Fruit fly (Drosophila melanogaster) whole organism, embryonic: ENCODE data around the gene eIF4E5.

Experiments
- ATbp ChIP-seq: fragments of 200-800 bp; sonication (Bioruptor generic); optimal IDR thresholded peaks from 2 replicates; lab custom pipeline; 2017; ENCODE audit warnings: missing biosample characterization, mild to moderate bottlenecking, missing genetic modification characterization, missing genetic modification reagents
- Antp ChIP-seq: fragments of 200-800 bp; sonication (Bioruptor generic); optimal IDR thresholded peaks from 3 replicates; lab custom pipeline; 2016; ENCODE audit warnings: missing biosample characterization, missing genetic modification characterization
- Awh ChIP-seq: fragments of 200-800 bp; sonication (Bioruptor generic); IDR thresholded peaks from 2 replicates; pipeline ENCODE4, ENCODE4 v1.3.6; 2022; ENCODE audit warnings: missing biosample characterization, missing genetic modification characterization
- Bdp1 ChIP-seq: fragments of 200-800 bp; sonication (Bioruptor generic); optimal IDR thresholded peaks from 3 replicates; lab custom pipeline; 2016; ENCODE audit warnings: missing biosample characterization, missing genetic modification characterization
- CG10209 ChIP-seq: fragments of 200-800 bp; sonication (Bioruptor generic); optimal IDR thresholded peaks from 3 replicates; lab custom pipeline; 2017; ENCODE audit warnings: missing biosample characterization, mild to moderate bottlenecking, missing genetic modification characterization, missing genetic modification reagents
- CG11504 ChIP-seq: fragments of 200-800 bp; sonication (Bioruptor generic); optimal IDR thresholded peaks from 3 replicates; lab custom pipeline; 2019; ENCODE audit warnings: missing biosample characterization, mild to moderate bottlenecking, missing genetic modification characterization, moderate library complexity
- CG11723 ChIP-seq: fragments of 200-800 bp; sonication (Bioruptor generic); optimal IDR thresholded peaks from 2 replicates; lab custom pipeline; 2017; ENCODE audit warnings: missing biosample characterization, mild to moderate bottlenecking, missing genetic modification characterization
- CG13424 ChIP-seq: fragments of 200-800 bp; sonication (Bioruptor generic); optimal IDR thresholded peaks from 2 replicates; lab custom pipeline; 2019; ENCODE audit warnings: missing biosample characterization, mild to moderate bottlenecking, missing genetic modification characterization, moderate library complexity
- CG16779 ChIP-seq: fragments of 200-800 bp; sonication (Bioruptor generic); IDR thresholded peaks from 2 replicates; pipeline ENCODE4 v1.3.6; 2022; ENCODE audit warnings: missing biosample characterization, missing genetic modification characterization
- CG17328 ChIP-seq: fragments of 200-800 bp; sonication (Bioruptor generic); IDR thresholded peaks from 2 replicates; pipeline ENCODE4 v1.3.6; 2022; ENCODE audit warnings: missing biosample characterization, missing genetic modification characterization
- CG17361 ChIP-seq: fragments of 200-800 bp; sonication (Bioruptor generic); IDR thresholded peaks from 3 replicates; pipeline ENCODE4 v1.3.6; 2022; ENCODE audit warnings: missing biosample characterization, missing genetic modification characterization
- CG2116 ChIP-seq: fragments of 200-800 bp; sonication (Bioruptor generic); optimal IDR thresholded peaks from 3 replicates; lab custom pipeline; 2018; ENCODE audit warnings: missing biosample characterization, mild to moderate bottlenecking, missing genetic modification characterization
- CG3847 ChIP-seq: fragments of 200-800 bp; sonication (Bioruptor generic); IDR thresholded peaks from 2 replicates; pipeline ENCODE4 v1.3.6; 2022; ENCODE audit warnings: missing biosample characterization, missing genetic modification characterization
- CG6765 ChIP-seq: fragments of 200-800 bp; sonication (Bioruptor generic); optimal IDR thresholded peaks from 3 replicates; lab custom pipeline; 2017; ENCODE audit warnings: missing biosample characterization, mild to moderate bottlenecking, missing genetic modification characterization
- CG6813 ChIP-seq: fragments of 200-800 bp; sonication (Bioruptor generic); optimal IDR thresholded peaks from 2 replicates; lab custom pipeline; 2017; ENCODE audit warnings: missing biosample characterization, missing genetic modification characterization, mild to moderate bottlenecking, moderate library complexity, missing genetic modification reagents
- CG6854 ChIP-seq: fragments of 200-800 bp; sonication (Bioruptor generic); optimal IDR thresholded peaks from 3 replicates; lab custom pipeline; 2017; ENCODE audit warnings: missing biosample characterization, mild to moderate bottlenecking, missing genetic modification characterization
- CG7987 ChIP-seq: fragments of 200-800 bp; sonication (Bioruptor generic); optimal IDR thresholded peaks from 2 replicates; lab custom pipeline; 2018; ENCODE audit warnings: missing biosample characterization, mild to moderate bottlenecking, missing genetic modification characterization, moderate library complexity
- CG8359 ChIP-seq: fragments of 200-800 bp; sonication (Bioruptor generic); optimal IDR thresholded peaks from 2 replicates; lab custom pipeline; 2017; ENCODE audit warnings: missing biosample characterization, mild to moderate bottlenecking, missing genetic modification characterization, borderline replicate concordance
- CHES-1-like ChIP-seq: fragments of 200-800 bp; sonication (Bioruptor generic); optimal IDR thresholded peaks from 2 replicates; lab custom pipeline; 2016; ENCODE audit warnings: missing biosample characterization, missing genetic modification characterization
- CrebB ChIP-seq: fragments of 200-800 bp; sonication (Bioruptor generic); optimal IDR thresholded peaks from 3 replicates; lab custom pipeline; 2018; ENCODE audit warnings: missing biosample characterization, mild to moderate bottlenecking, missing genetic modification characterization
- Ets97D ChIP-seq: fragments of 200-800 bp; sonication (Bioruptor generic); optimal IDR thresholded peaks from 3 replicates; lab custom pipeline; 2016; ENCODE audit warnings: missing biosample characterization, missing genetic modification characterization
- Hmr ChIP-seq: fragments of 200-800 bp; sonication (Bioruptor generic); optimal IDR thresholded peaks from 3 replicates; lab custom pipeline; 2017; ENCODE audit warnings: mild to moderate bottlenecking, missing biosample characterization, missing genetic modification reagents, missing genetic modification characterization
- Hr78 ChIP-seq, 2 experiments: fragments of 200-800 bp in 1 of 2; fragments of >200 bp in 1 of 2; sonication (Bioruptor generic) in 1 of 2; optimal IDR thresholded peaks; 2 replicates each; lab custom pipeline; 2017 to 2019; ENCODE audit warnings: missing biosample characterization in 2 of 2, missing genetic modification characterization in 2 of 2, mild to moderate bottlenecking in 1 of 2, moderate library complexity in 1 of 2
- Kr ChIP-seq: fragments of 200-800 bp; sonication (Bioruptor generic); optimal IDR thresholded peaks from 2 replicates; lab custom pipeline; 2017; ENCODE audit warnings: missing biosample characterization, mild to moderate bottlenecking, missing genetic modification characterization
- NC2α ChIP-seq: fragments of 200-800 bp; sonication (Bioruptor generic); optimal IDR thresholded peaks from 2 replicates; lab custom pipeline; 2016; ENCODE audit warnings: missing biosample characterization, missing genetic modification characterization
- Oaz ChIP-seq: fragments of 200-800 bp; sonication (Bioruptor generic); IDR thresholded peaks from 2 replicates; pipeline ENCODE4 v1.3.6; 2022; ENCODE audit warnings: missing biosample characterization, missing genetic modification characterization
- PHDP ChIP-seq: fragments of 200-800 bp; sonication (Bioruptor generic); optimal IDR thresholded peaks from 3 replicates; lab custom pipeline; 2018; ENCODE audit warnings: missing biosample characterization, mild to moderate bottlenecking, missing genetic modification characterization, moderate library complexity
- Spps ChIP-seq: fragments of 200-800 bp; sonication (Bioruptor generic); optimal IDR thresholded peaks from 2 replicates; lab custom pipeline; 2018; ENCODE audit warnings: missing biosample characterization, mild to moderate bottlenecking, missing genetic modification characterization
- abd-A ChIP-seq: fragments of 200-800 bp; sonication (Bioruptor generic); optimal IDR thresholded peaks from 3 replicates; lab custom pipeline; 2019; ENCODE audit warnings: missing biosample characterization, mild to moderate bottlenecking, missing genetic modification characterization, moderate library complexity
- cas ChIP-seq: fragments of 200-800 bp; sonication (Bioruptor generic); IDR thresholded peaks from 2 replicates; pipeline ENCODE4 v1.3.6; 2022; ENCODE audit warnings: missing biosample characterization, missing genetic modification characterization
- cato ChIP-seq: fragments of 200-800 bp; sonication (Bioruptor generic); optimal IDR thresholded peaks from 2 replicates; lab custom pipeline; 2016; ENCODE audit warnings: missing biosample characterization, missing genetic modification characterization, borderline replicate concordance
- chif ChIP-seq, 2 experiments: fragments of 200-800 bp; sonication (Bioruptor generic); optimal IDR thresholded peaks; 3 replicates each; lab custom pipeline; 2016; ENCODE audit warnings: missing biosample characterization in 2 of 2, missing genetic modification characterization in 2 of 2
- chinmo ChIP-seq: fragments of 200-800 bp; sonication (Bioruptor generic); IDR thresholded peaks from 4 replicates; pipeline ENCODE4 v1.3.6; 2022; ENCODE audit warnings: missing biosample characterization, missing genetic modification characterization; ENCODE audit not compliant: partially characterized antibody
- ci ChIP-seq: fragments of 200-800 bp; sonication (Bioruptor generic); IDR thresholded peaks from 3 replicates; pipeline ENCODE4 v1.3.6; 2022; ENCODE audit warnings: missing biosample characterization, missing genetic modification characterization
- crc ChIP-seq: fragments of 200-800 bp; sonication (Bioruptor generic); optimal IDR thresholded peaks from 2 replicates; lab custom pipeline; 2016; ENCODE audit warnings: missing biosample characterization, missing genetic modification characterization
- danr ChIP-seq: fragments of 200-800 bp; sonication (Bioruptor generic); IDR thresholded peaks from 2 replicates; pipeline ENCODE4 v1.3.6; 2022; ENCODE audit warnings: missing biosample characterization, missing genetic modification characterization
- emc ChIP-seq: fragments of 200-800 bp; sonication (Bioruptor generic); optimal IDR thresholded peaks from 2 replicates; lab custom pipeline; 2016; ENCODE audit warnings: missing biosample characterization, missing genetic modification characterization
- exex ChIP-seq: fragments of 200-800 bp; sonication (Bioruptor generic); optimal IDR thresholded peaks from 4 replicates; lab custom pipeline; 2018; ENCODE audit warnings: missing biosample characterization, mild to moderate bottlenecking, missing genetic modification characterization, moderate library complexity
- gce ChIP-seq: fragments of 200-800 bp; sonication (Bioruptor generic); IDR thresholded peaks from 3 replicates; pipeline ENCODE4 v1.3.6; 2022; ENCODE audit warnings: missing biosample characterization, missing genetic modification characterization
- grau ChIP-seq: fragments of 200-800 bp; optimal IDR thresholded peaks from 3 replicates; lab custom pipeline; 2019; ENCODE audit warnings: missing biosample characterization, mild to moderate bottlenecking, missing genetic modification characterization, moderate library complexity
- gro ChIP-seq: fragments of 200-800 bp; sonication (Bioruptor generic); optimal IDR thresholded peaks from 2 replicates; lab custom pipeline; 2016; ENCODE audit warnings: missing biosample characterization, missing genetic modification characterization
- lbe ChIP-seq: fragments of 200-800 bp; sonication (Bioruptor generic); optimal IDR thresholded peaks from 2 replicates; lab custom pipeline; 2016; ENCODE audit warnings: missing biosample characterization, mild to moderate bottlenecking, missing genetic modification characterization
- nau ChIP-seq: fragments of 200-800 bp; sonication (Bioruptor generic); optimal IDR thresholded peaks from 3 replicates; lab custom pipeline; 2017; ENCODE audit warnings: missing biosample characterization, mild to moderate bottlenecking, missing genetic modification characterization, missing genetic modification reagents
- repo ChIP-seq: fragments of 200-800 bp; sonication (Bioruptor generic); optimal IDR thresholded peaks from 2 replicates; lab custom pipeline; 2016; ENCODE audit warnings: missing biosample characterization, missing genetic modification characterization
- schlank ChIP-seq: fragments of 200-800 bp; sonication (Bioruptor generic); optimal IDR thresholded peaks from 2 replicates; lab custom pipeline; 2018; ENCODE audit warnings: missing biosample characterization, mild to moderate bottlenecking, missing genetic modification characterization
- sens ChIP-seq: fragments of 200-800 bp; sonication (Bioruptor generic); peaks from one replicate; lab custom pipeline; 2016; ENCODE audit warnings: missing biosample characterization, missing genetic modification characterization
- seq ChIP-seq: fragments of 200-800 bp; sonication (Bioruptor generic); IDR thresholded peaks from 2 replicates; pipeline ENCODE4 v1.3.6; 2022; ENCODE audit warnings: missing biosample characterization, missing genetic modification characterization
- slbo ChIP-seq: fragments of 200-800 bp; sonication (Bioruptor generic); IDR thresholded peaks from 2 replicates; pipeline ENCODE4 v1.3.6; 2022; ENCODE audit warnings: missing biosample characterization, missing genetic modification characterization
- sna ChIP-seq: fragments of 200-800 bp; sonication (Bioruptor generic); IDR thresholded peaks from 2 replicates; pipeline ENCODE4 v1.3.6; 2022; ENCODE audit warnings: missing biosample characterization, missing genetic modification characterization; ENCODE audit not compliant: partially characterized antibody

Gene eIF4E5

DNA sequence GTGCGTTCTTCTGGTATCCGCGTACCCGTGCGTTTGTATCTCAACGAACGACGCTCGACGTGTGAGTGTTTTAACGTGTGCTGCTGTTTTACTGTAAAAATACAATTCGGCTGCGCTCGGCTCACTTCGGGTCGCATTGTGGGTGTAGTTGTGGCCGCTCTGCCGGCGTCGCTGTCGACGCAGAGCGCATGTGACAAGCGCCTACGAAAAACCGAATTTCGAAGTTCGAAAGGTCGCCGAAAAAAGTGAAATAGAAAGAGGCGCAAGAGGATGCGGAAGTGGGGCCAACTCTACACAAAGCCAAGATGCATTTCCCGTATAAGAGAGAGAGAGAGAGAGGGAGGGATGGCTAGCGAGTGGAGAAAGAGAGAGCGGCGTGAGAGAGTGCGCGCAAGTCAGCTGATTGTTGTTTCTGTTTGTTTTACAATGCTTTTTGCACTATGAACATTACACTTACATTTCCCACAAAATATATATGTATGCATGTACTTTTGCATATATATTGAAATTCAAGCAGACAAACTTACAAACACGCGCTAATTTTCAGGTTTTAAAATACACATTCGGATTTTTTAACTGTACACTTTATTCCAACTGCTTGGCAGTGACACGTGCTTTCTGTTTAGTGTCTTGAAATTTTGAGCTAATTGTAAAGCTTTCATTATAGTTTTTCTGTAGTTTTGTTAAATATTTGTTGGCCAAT, 39.8 kb upstream of the eIF4E5 start (continued):
- TF ChIP-seq gro (GFP tag; lab: Kevin White, UChicago) (peak; percentile 10), CG6765 (peak; percentile 96), Awh (0 out of 2 replicates have a peak, but pooled peaks have one; percentile 8), ATbp (GFP tag; lab: Kevin White, UChicago) (peak; percentile 88), seq (GFP tag; lab: Robert Waterston, UW) (peak; percentile 61; the same call in 1 of the 2 replicates), crc (GFP tag; lab: Kevin White, UChicago) (peak; percentile 15), ci (GFP tag; lab: Robert Waterston, UW) (peak; percentile 93; the same call in 2 of the 3 replicates), PHDP (tag; lab: Kevin White, UChicago) (peak; percentile 62), CrebB (tag; lab: Kevin White, UChicago) (peak; percentile 79), abd-A (tag; lab: Kevin White, UChicago) (peak; percentile 68), cato (no peak), CG16779 (GFP tag; lab: Robert Waterston, UW) (no peak), CG11723 (GFP tag; lab: Kevin White, UChicago) (peak; percentile 75), chinmo (peak; percentile 94), Hr78 (GFP tag; optimal IDR thresholded peaks at IDR 0.05; lab: Kevin White, UChicago) (peak in 1 of 2 experiments; percentile 99), Oaz (GFP tag; lab: Robert Waterston, UW) (no peak), Ets97D (GFP tag; lab: Kevin White, UChicago) (peak; percentile 96), gce (GFP tag; lab: Robert Waterston, UW) (peak; percentile 82; the same call in 2 of the 3 replicates), lbe (GFP tag; lab: Kevin White, UChicago) (peak; percentile 4), CG13424 (no peak), exex (tag; lab: Kevin White, UChicago) (peak; percentile 61), schlank (peak; percentile 51), CG17328 (GFP tag; lab: Robert Waterston, UW) (peak; percentile 71), Bdp1 (GFP tag; lab: Kevin White, UChicago) (no peak), CG7987 (GFP tag; lab: Kevin White, UChicago) (peak; percentile 91), emc (GFP tag; lab: Kevin White, UChicago) (no peak), sna (GFP tag; lab: Robert Waterston, UW) (no peak), nau (GFP tag; lab: Kevin White, UChicago) (peak; percentile 90), repo (peak; percentile 56), CG8359 (peak; percentile 76), grau (peak; percentile 56), CG6854 (GFP tag; lab: Kevin White, UChicago) (peak; percentile 92), danr (GFP tag; lab: Robert Waterston, UW) (no peak), CHES-1-like (GFP tag; lab: Kevin White, UChicago) (no peak), cas (GFP tag; lab: Robert Waterston, UW) (no peak), CG3847 (GFP tag; lab: Robert Waterston, UW) (0 out of 2 replicates have a peak, but pooled peaks have one; percentile 18), CG11504 (tag; lab: Kevin White, UChicago) (peak; percentile 55), slbo (GFP tag; lab: Robert Waterston, UW) (no peak), Antp (GFP tag; lab: Kevin White, UChicago) (no peak), Hmr (GFP tag; lab: Kevin White, UChicago) (peak; percentile 37), Spps (tag; lab: Kevin White, UChicago) (peak; percentile 60), Kr (peak; percentile 13), sens (GFP tag; lab: Kevin White, UChicago) (peak; percentile 77), NC2α (peak; percentile 71), CG2116 (GFP tag; lab: Kevin White, UChicago) (peak; percentile 54), chif (GFP tag; optimal IDR thresholded peaks at IDR 0.05; lab: Kevin White, UChicago) (no peak), CG6813 (GFP tag; lab: Kevin White, UChicago) (peak; percentile 94), CG17361 (GFP tag; lab: Robert Waterston, UW) (peak; percentile 46; the same call in 1 of the 3 replicates), CG10209 (GFP tag; lab: Kevin White, UChicago) (peak; percentile 12)
